Worm (Caenorhabditis elegans) whole organism, L1 larva: ENCODE results near the gene Y48E1B.17.

Experiments
- C16A3.4 ChIP-seq: fragments of 150-350 bp; optimal IDR thresholded peaks from 2 replicates; lab custom pipeline; 2014; ENCODE audit warnings: missing biosample characterization, missing genetic modification characterization
- C34B4.2 ChIP-seq: sonication (generic microtip); optimal IDR thresholded peaks from 2 replicates; lab custom pipeline; 2017; ENCODE audit warnings: mild to moderate bottlenecking, missing genetic modification characterization, missing compliant biosample characterization
- F16B12.6 ChIP-seq: fragments of 150-350 bp; optimal IDR thresholded peaks from 2 replicates; lab custom pipeline; 2014; ENCODE audit warnings: missing biosample characterization, missing genetic modification characterization
- blmp-1 ChIP-seq: fragments of 150-350 bp; optimal IDR thresholded peaks from 2 replicates; lab custom pipeline; 2014; ENCODE audit warnings: missing biosample characterization, missing genetic modification characterization
- ceh-82 ChIP-seq, 3 experiments: fragments of 150-350 bp in 1 of 3; sonication (generic microtip) in 2 of 3; optimal IDR thresholded peaks; 2 replicates each; lab custom pipeline; 2014 to 2017; ENCODE audit warnings: missing biosample characterization in 3 of 3, missing genetic modification characterization in 3 of 3
- ceh-90 ChIP-seq: sonication (generic microtip); optimal IDR thresholded peaks from 2 replicates; lab custom pipeline; 2016; ENCODE audit warnings: missing genetic modification characterization, missing compliant biosample characterization
- dsc-1 ChIP-seq: sonication (generic microtip); optimal IDR thresholded peaks from 2 replicates; lab custom pipeline; 2016; ENCODE audit warnings: mild to moderate bottlenecking, missing genetic modification characterization, missing compliant biosample characterization
- efl-1 ChIP-seq, 4 experiments: fragments of 150-350 bp; optimal IDR thresholded peaks in 3 of 4; peaks in 1 of 4; 1 replicate in 1 of 4; 2 replicates in 3 of 4; lab custom pipeline; 2014; ENCODE audit warnings: missing biosample characterization in 2 of 4, missing genetic modification characterization in 2 of 4, missing genetic modification reagents in 2 of 4
- elt-2 ChIP-seq: sonication (generic microtip); optimal IDR thresholded peaks from 2 replicates; lab custom pipeline; 2016; ENCODE audit warnings: missing genetic modification characterization, mild to moderate bottlenecking, inconsistent platforms, missing compliant biosample characterization, missing genetic modification reagents
- lin-14 ChIP-seq: fragments of 200-800 bp; sonication (Bioruptor generic); optimal IDR thresholded peaks from 2 replicates; lab custom pipeline; 2018; ENCODE audit warnings: mild to moderate bottlenecking, missing genetic modification characterization, moderate library complexity, missing compliant biosample characterization
- lin-35 ChIP-seq, 2 experiments: fragments of 150-350 bp; optimal IDR thresholded peaks; 2 replicates each; lab custom pipeline; 2014; ENCODE audit warnings: missing biosample characterization in 2 of 2, missing genetic modification characterization in 2 of 2, missing genetic modification reagents in 2 of 2
- lir-3 ChIP-seq: sonication (generic microtip); optimal IDR thresholded peaks from 2 replicates; lab custom pipeline; 2016; ENCODE audit warnings: mild to moderate bottlenecking, missing genetic modification characterization, moderate library complexity, missing compliant biosample characterization; ENCODE audit not compliant: poor library complexity
- mep-1 ChIP-seq: fragments of 150-350 bp; optimal IDR thresholded peaks from 2 replicates; lab custom pipeline; 2014; ENCODE audit warnings: missing biosample characterization, missing genetic modification characterization
- nhr-19 ChIP-seq: fragments of 200-800 bp; sonication (Bioruptor generic); conservative IDR thresholded peaks from 2 replicates; pipeline ENCODE4 v1.3.6; 2022; ENCODE audit warnings: missing genetic modification characterization, missing compliant biosample characterization
- nhr-20 ChIP-seq: sonication (generic microtip); optimal IDR thresholded peaks from 2 replicates; lab custom pipeline; 2016; ENCODE audit warnings: mild to moderate bottlenecking, missing genetic modification characterization, missing compliant biosample characterization
- nhr-237 ChIP-seq: fragments of 150-350 bp; optimal IDR thresholded peaks from 2 replicates; lab custom pipeline; 2014; ENCODE audit warnings: missing biosample characterization, missing genetic modification characterization
- nhr-28 ChIP-seq: fragments of 150-350 bp; optimal IDR thresholded peaks from 2 replicates; lab custom pipeline; 2014; ENCODE audit warnings: missing biosample characterization, missing genetic modification characterization
- nhr-47 ChIP-seq: sonication (generic microtip); optimal IDR thresholded peaks from 2 replicates; lab custom pipeline; 2016; ENCODE audit warnings: mild to moderate bottlenecking, missing genetic modification characterization, moderate library complexity, missing compliant biosample characterization
- nhr-71 ChIP-seq: sonication (generic microtip); optimal IDR thresholded peaks from 2 replicates; lab custom pipeline; 2016; ENCODE audit warnings: mild to moderate bottlenecking, missing genetic modification characterization, moderate library complexity, missing compliant biosample characterization
- nhr-84 ChIP-seq: sonication (generic microtip); optimal IDR thresholded peaks from 2 replicates; lab custom pipeline; 2017; ENCODE audit warnings: missing biosample characterization, missing genetic modification characterization
- nhr-85 ChIP-seq: sonication (generic microtip); peaks from one replicate; lab custom pipeline; 2016; ENCODE audit warnings: missing genetic modification characterization, inconsistent platforms, missing compliant biosample characterization
- pax-3 ChIP-seq: fragments of 200-800 bp; sonication (Bioruptor generic); optimal IDR thresholded peaks from 2 replicates; lab custom pipeline; 2018; ENCODE audit warnings: mild to moderate bottlenecking, missing genetic modification characterization, moderate library complexity, missing compliant biosample characterization
- rnt-1 ChIP-seq: sonication (generic microtip); optimal IDR thresholded peaks from 2 replicates; lab custom pipeline; 2016; ENCODE audit warnings: mild to moderate bottlenecking, missing genetic modification characterization, moderate library complexity, missing compliant biosample characterization
- sox-4 ChIP-seq: sonication (generic microtip); optimal IDR thresholded peaks from 2 replicates; lab custom pipeline; 2016; ENCODE audit warnings: missing genetic modification characterization, missing compliant biosample characterization
- sptf-1 ChIP-seq: fragments of 150-350 bp; optimal IDR thresholded peaks from 2 replicates; lab custom pipeline; 2014; ENCODE audit warnings: missing biosample characterization, missing genetic modification characterization
- sup-37 ChIP-seq: fragments of 200-800 bp; sonication (Bioruptor generic); optimal IDR thresholded peaks from 2 replicates; lab custom pipeline; 2018; ENCODE audit warnings: mild to moderate bottlenecking, missing genetic modification characterization, missing compliant biosample characterization
- swsn-7 ChIP-seq: sonication (generic microtip); optimal IDR thresholded peaks from 2 replicates; lab custom pipeline; 2016; ENCODE audit warnings: missing genetic modification characterization, missing compliant biosample characterization
- tlp-1 ChIP-seq: fragments of 150-350 bp; optimal IDR thresholded peaks from 2 replicates; lab custom pipeline; 2014; ENCODE audit warnings: missing biosample characterization, missing genetic modification characterization
- unc-30 ChIP-seq: sonication (generic microtip); optimal IDR thresholded peaks from 2 replicates; lab custom pipeline; 2017; ENCODE audit warnings: missing biosample characterization, missing genetic modification characterization
- unc-86 ChIP-seq: sonication (generic microtip); optimal IDR thresholded peaks from 2 replicates; lab custom pipeline; 2016; ENCODE audit warnings: missing genetic modification characterization, missing compliant biosample characterization
- unc-98 ChIP-seq: fragments of 200-800 bp; sonication (Bioruptor generic); IDR thresholded peaks from 2 replicates; pipeline ENCODE4 v1.3.6; 2022; ENCODE audit warnings: missing genetic modification characterization, missing compliant biosample characterization
- xbp-1 ChIP-seq: sonication (generic microtip); optimal IDR thresholded peaks from 2 replicates; lab custom pipeline; 2016; ENCODE audit warnings: missing genetic modification characterization, missing compliant biosample characterization
- ztf-11 ChIP-seq, 2 experiments: sonication (generic microtip); optimal IDR thresholded peaks; 2 replicates each; lab custom pipeline; 2016 to 2017; ENCODE audit warnings: missing genetic modification characterization in 2 of 2, missing biosample characterization in 1 of 2, missing compliant biosample characterization in 1 of 2

The Y48E1B.17 gene

DNA sequence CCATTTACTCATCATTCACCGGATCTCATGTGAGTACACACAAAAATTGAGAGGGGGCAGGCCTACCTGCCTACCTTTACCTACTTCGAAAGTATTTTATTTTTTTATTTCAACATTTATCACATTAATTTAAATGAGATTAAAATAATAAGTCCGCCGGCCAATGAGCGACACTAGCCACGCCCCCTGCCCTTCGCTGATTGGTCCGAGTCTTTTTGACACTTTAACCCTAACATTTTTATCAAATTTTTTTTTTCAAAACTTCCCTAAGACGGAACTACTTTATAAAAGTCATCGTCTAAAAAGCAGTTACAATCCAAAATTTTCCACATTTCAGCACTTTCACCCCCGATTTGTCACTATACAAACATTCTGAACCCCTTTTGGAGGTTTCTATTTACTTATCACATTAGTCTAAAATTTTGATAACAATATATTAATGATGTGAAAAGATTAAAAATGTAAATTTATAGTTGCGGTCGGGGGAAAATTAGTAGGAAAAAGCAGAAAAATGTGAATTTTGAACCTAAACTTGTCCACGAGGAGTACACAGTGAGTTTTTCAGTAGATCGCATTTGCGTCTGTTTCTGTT, 34.8 kb downstream of the Y48E1B.17 start:
- peak; percentile 25 for TF ChIP-seq elt-2 (tag; lab: Kevin White, UChicago)
- no peak for TF ChIP-seq efl-1 (optimal IDR thresholded peaks at IDR 0.05; lab: Kevin White, UChicago)
- TF ChIP-seq efl-1 (GFP tag; optimal IDR thresholded peaks at IDR 0.05 in 1 of 2; lab: Kevin White, UChicago) = peak in 1 of 2 experiments; percentile 41
- TF ChIP-seq unc-30 (tag; lab: Kevin White, UChicago) = no peak
- TF ChIP-seq, all 84 proteins: peak for 2

- TF ChIP-seq ceh-90 (tag; lab: Kevin White, UChicago) (no peak), C16A3.4 (tag; lab: Kevin White, UChicago) (no peak), lir-3 (tag; lab: Kevin White, UChicago) (no peak), nhr-47 (tag; lab: Kevin White, UChicago) (no peak), sptf-1 (tag; lab: Kevin White, UChicago) (no peak), tlp-1 (tag; lab: Kevin White, UChicago) (no peak), mep-1 (no peak), nhr-85 (no peak), nhr-84 (tag; lab: Kevin White, UChicago) (no peak), nhr-71 (tag; lab: Kevin White, UChicago) (no peak), lin-14 (GFP tag; lab: Kevin White, UChicago) (no peak), dsc-1 (tag; lab: Kevin White, UChicago) (no peak), nhr-20 (tag; lab: Kevin White, UChicago) (no peak), nhr-237 (tag; lab: Kevin White, UChicago) (no peak), swsn-7 (tag; lab: Kevin White, UChicago) (no peak), pax-3 (tag; lab: Kevin White, UChicago) (no peak), blmp-1 (tag; lab: Kevin White, UChicago) (no peak), ceh-82 (tag; optimal IDR thresholded peaks at IDR 0.05; lab: Kevin White, UChicago) (no peak), sup-37 (GFP tag; lab: Kevin White, UChicago) (no peak), F16B12.6 (no peak)
These were observed 35.5 kb downstream of the Y48E1B.17 start for ce11 chrII:13505386-13505785.

DNA sequence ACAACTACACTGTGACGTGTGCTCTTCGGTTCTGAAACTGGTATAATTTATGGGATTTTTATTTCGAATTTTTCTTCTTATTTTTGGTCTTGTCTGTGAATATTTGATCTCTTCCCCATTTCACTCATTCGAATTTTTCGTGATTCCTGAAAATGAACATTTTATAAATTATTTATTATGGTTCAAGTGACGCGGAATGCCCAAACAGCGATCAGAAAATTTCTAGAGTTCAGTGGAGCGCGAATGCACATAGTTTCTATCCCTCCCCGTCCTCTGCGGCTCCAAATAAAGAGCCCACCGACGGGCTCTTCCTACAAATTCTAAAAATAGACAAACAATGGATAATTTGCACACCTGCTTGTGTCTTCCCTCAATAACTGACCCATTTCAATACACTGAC, 37.2 kb downstream of the Y48E1B.17 start, which contains the start of gene F54F11.1:
F54F11.1 (plus strand) TSS at position 301 of the 400 bp plus-strand sequence.
- TF ChIP-seq unc-98 (GFP tag; lab: Robert Waterston, UW) (no peak), unc-86 (tag; lab: Kevin White, UChicago) (peak; percentile 39)

DNA sequence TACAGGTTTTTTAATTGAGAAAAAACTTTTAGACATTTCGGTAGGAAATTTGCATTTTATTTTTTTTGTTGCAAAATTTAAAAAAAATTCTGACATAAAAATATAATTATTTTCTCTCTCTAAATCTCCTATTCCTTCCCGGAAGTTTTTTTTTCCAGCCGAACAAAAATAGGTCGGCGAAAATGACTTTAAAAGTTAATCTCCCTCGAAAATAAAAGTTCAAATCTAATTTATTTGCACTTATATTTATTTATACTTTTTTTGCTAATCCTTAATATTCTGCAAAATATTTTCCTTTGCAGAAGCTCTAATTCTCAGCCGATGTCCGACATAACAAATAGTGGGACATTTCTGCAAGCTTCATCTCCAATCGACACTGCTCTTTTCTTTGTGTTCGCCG, 39.3 kb downstream of the Y48E1B.17 start, which contains the start of gene F45H10.5:
F45H10.5 (plus strand) TSS at position 301 of the 400 bp plus-strand sequence.
- TF ChIP-seq nhr-28 (tag; lab: Kevin White, UChicago) (no peak), ceh-90 (tag; lab: Kevin White, UChicago) (no peak), nhr-85 (no peak), mep-1 (no peak)

- TF ChIP-seq C16A3.4 (tag; lab: Kevin White, UChicago) (no peak), pax-3 (tag; lab: Kevin White, UChicago) (no peak), sox-4 (no peak), unc-30 (tag; lab: Kevin White, UChicago) (no peak), rnt-1 (tag; lab: Kevin White, UChicago) (peak; percentile 66), lin-14 (GFP tag; lab: Kevin White, UChicago) (peak; percentile 43), nhr-19 (0 out of 2 replicates have a peak, but pooled peaks have one; percentile 4), ztf-11 (tag; optimal IDR thresholded peaks at IDR 0.05; lab: Kevin White, UChicago) (no peak), xbp-1 (no peak)
These were observed 40.3 kb downstream of the Y48E1B.17 start for ce11 chrII:13500582-13500981.

DNA sequence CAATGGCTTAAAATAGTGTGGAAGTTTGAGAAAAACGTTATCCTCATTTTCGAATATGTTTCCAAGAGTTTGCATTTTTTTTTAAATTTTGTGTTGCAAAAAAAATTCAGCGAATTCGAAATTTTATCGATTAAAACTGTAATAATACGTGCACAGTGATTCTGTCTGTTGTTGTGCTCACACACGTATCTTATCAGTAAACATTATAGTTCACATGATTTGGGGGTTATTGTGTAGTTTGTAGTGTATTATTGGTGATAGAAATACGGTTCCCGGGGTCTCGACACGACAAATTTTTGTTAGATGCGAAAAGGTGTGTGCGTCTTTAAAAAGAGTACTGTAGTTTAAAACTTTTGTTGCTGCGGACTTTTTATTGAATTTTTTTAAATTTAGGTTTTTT, 45.2 kb downstream of the Y48E1B.17 start, which contains the start of gene drr-1:
drr-1 (minus strand) TSS at position 183 of the 400 bp plus-strand sequence.
- TF ChIP-seq lin-35 (GFP tag; optimal IDR thresholded peaks at IDR 0.05; lab: Kevin White, UChicago) (peak in 1 of 2 experiments; percentile 4), C34B4.2 (tag; lab: Kevin White, UChicago) (no peak), elt-2 (tag; lab: Kevin White, UChicago) (peak; percentile 51)
- TF ChIP-seq, all 84 proteins: peak for 2
